Worm (Caenorhabditis elegans) whole organism, midembryonic: Measurements from ENCODE around the gene F01D5.8.

Source experiments
- T22C8.4 ChIP-seq: fragments of 200-800 bp; sonication (Bioruptor generic); IDR thresholded peaks from 2 replicates; pipeline ENCODE4 v1.3.6; 2022; ENCODE audit warnings: missing genetic modification characterization, missing compliant biosample characterization
- cog-1 ChIP-seq: sonication (generic microtip); optimal IDR thresholded peaks from 2 replicates; lab custom pipeline; 2016; ENCODE audit warnings: missing genetic modification characterization, missing compliant biosample characterization
- flt-1 ChIP-seq: fragments of 200-800 bp; sonication (Bioruptor generic); IDR thresholded peaks from 2 replicates; pipeline ENCODE4 v1.3.6; 2022; ENCODE audit warnings: missing genetic modification characterization, missing compliant biosample characterization
- klf-2 ChIP-seq: fragments of 200-800 bp; sonication (Bioruptor generic); conservative IDR thresholded peaks from 2 replicates; pipeline ENCODE4 v1.3.6; 2022; ENCODE audit warnings: missing genetic modification reagents, missing genetic modification characterization, missing compliant biosample characterization
- med-1 ChIP-seq: sonication (generic microtip); optimal IDR thresholded peaks from 2 replicates; lab custom pipeline; 2017; ENCODE audit warnings: missing genetic modification characterization, mild to moderate bottlenecking, missing compliant biosample characterization, antibody characterized with exemption, missing genetic modification reagents; ENCODE audit not compliant: insufficient read depth
- ref-1 ChIP-seq: fragments of 200-800 bp; sonication (Bioruptor generic); conservative IDR thresholded peaks from 2 replicates; pipeline ENCODE4 v1.3.6; 2022; ENCODE audit warnings: missing genetic modification reagents, missing genetic modification characterization, missing compliant biosample characterization
- ztf-23 ChIP-seq: fragments of 200-800 bp; sonication (Bioruptor generic); IDR thresholded peaks from 2 replicates; pipeline ENCODE4 v1.3.6; 2022; ENCODE audit warnings: missing genetic modification reagents, missing genetic modification characterization, missing compliant biosample characterization
- ztf-29 ChIP-seq: fragments of 200-800 bp; sonication (Bioruptor generic); IDR thresholded peaks from 2 replicates; pipeline ENCODE4 v1.3.6; 2022; ENCODE audit warnings: missing genetic modification reagents, missing genetic modification characterization, missing compliant biosample characterization

- no peak for TF ChIP-seq klf-2 (GFP tag; lab: Robert Waterston, UW)
- no peak for TF ChIP-seq ref-1 (GFP tag; lab: Robert Waterston, UW)
- no peak for TF ChIP-seq med-1
- no peak for TF ChIP-seq ztf-29 (GFP tag; lab: Robert Waterston, UW)
- TF ChIP-seq flt-1: 0 out of 2 replicates have a peak, but pooled peaks have one; percentile 57
- TF ChIP-seq ztf-23 (GFP tag; lab: Robert Waterston, UW): no peak
- no peak for TF ChIP-seq T22C8.4
- TF ChIP-seq cog-1 (tag; lab: Kevin White, UChicago): no peak
These were observed 36.0 kb downstream of the F01D5.8 start for ce11 chrII:14046491-14046890.
